Worm (Caenorhabditis elegans) whole organism, L1 larva: ENCODE results near the gene nspb-9.

Source experiments
- C04F5.9 ChIP-seq: sonication (generic microtip); optimal IDR thresholded peaks from 2 replicates; lab custom pipeline; 2016; ENCODE audit warnings: missing genetic modification characterization, missing compliant biosample characterization
- C16A3.4 ChIP-seq: fragments of 150-350 bp; optimal IDR thresholded peaks from 2 replicates; lab custom pipeline; 2014; ENCODE audit warnings: missing biosample characterization, missing genetic modification characterization
- F16B12.6 ChIP-seq: fragments of 150-350 bp; optimal IDR thresholded peaks from 2 replicates; lab custom pipeline; 2014; ENCODE audit warnings: missing biosample characterization, missing genetic modification characterization
- alr-1 ChIP-seq: fragments of 200-800 bp; sonication (Bioruptor generic); optimal IDR thresholded peaks from 2 replicates; lab custom pipeline; 2018; ENCODE audit warnings: borderline replicate concordance, mild to moderate bottlenecking, missing genetic modification characterization, missing compliant biosample characterization
- ama-1 ChIP-seq: fragments of 150-350 bp; optimal IDR thresholded peaks from 2 replicates; lab custom pipeline; 2014
- blmp-1 ChIP-seq: fragments of 150-350 bp; optimal IDR thresholded peaks from 2 replicates; lab custom pipeline; 2014; ENCODE audit warnings: missing biosample characterization, missing genetic modification characterization
- ceh-8 ChIP-seq: fragments of 200-800 bp; sonication (Bioruptor generic); optimal IDR thresholded peaks from 2 replicates; lab custom pipeline; 2018; ENCODE audit warnings: mild to moderate bottlenecking, missing genetic modification characterization, moderate library complexity, missing compliant biosample characterization
- ces-1 ChIP-seq: fragments of 150-350 bp; optimal IDR thresholded peaks from 2 replicates; lab custom pipeline; 2014; ENCODE audit warnings: missing biosample characterization, missing genetic modification reagents, missing genetic modification characterization
- dpl-1 ChIP-seq, 3 experiments: fragments of 150-350 bp in 2 of 3; sonication (generic microtip) in 1 of 3; optimal IDR thresholded peaks; 2 replicates each; lab custom pipeline; 2014 to 2017; ENCODE audit warnings: missing biosample characterization in 3 of 3, missing genetic modification characterization in 3 of 3, missing genetic modification reagents in 3 of 3
- efl-1 ChIP-seq, 4 experiments: fragments of 150-350 bp; optimal IDR thresholded peaks in 3 of 4; peaks in 1 of 4; 1 replicate in 1 of 4; 2 replicates in 3 of 4; lab custom pipeline; 2014; ENCODE audit warnings: missing biosample characterization in 2 of 4, missing genetic modification characterization in 2 of 4, missing genetic modification reagents in 2 of 4
- efl-3 ChIP-seq: fragments of 200-800 bp; sonication (Bioruptor generic); optimal IDR thresholded peaks from 2 replicates; lab custom pipeline; 2018; ENCODE audit warnings: mild to moderate bottlenecking, missing genetic modification characterization, missing compliant biosample characterization
- elt-3 ChIP-seq, 6 experiments: fragments of 150-350 bp in 1 of 6; sonication (generic microtip); optimal IDR thresholded peaks; 2 replicates each; lab custom pipeline; 2017 to 2018; ENCODE audit warnings: missing biosample characterization in 6 of 6, missing genetic modification characterization in 6 of 6, inconsistent platforms in 1 of 6
- fkh-10 ChIP-seq: sonication (generic microtip); optimal IDR thresholded peaks from 2 replicates; lab custom pipeline; 2017; ENCODE audit warnings: missing biosample characterization, missing genetic modification reagents, missing genetic modification characterization
- fkh-8 ChIP-seq: sonication (generic microtip); optimal IDR thresholded peaks from 2 replicates; lab custom pipeline; 2016; ENCODE audit warnings: mild to moderate bottlenecking, missing genetic modification characterization, missing compliant biosample characterization
- lin-14 ChIP-seq: fragments of 200-800 bp; sonication (Bioruptor generic); optimal IDR thresholded peaks from 2 replicates; lab custom pipeline; 2018; ENCODE audit warnings: mild to moderate bottlenecking, missing genetic modification characterization, moderate library complexity, missing compliant biosample characterization
- lsy-2 ChIP-seq, 2 experiments: fragments of 150-350 bp; optimal IDR thresholded peaks; 2 replicates each; lab custom pipeline; 2014; ENCODE audit warnings: missing biosample characterization in 2 of 2, missing genetic modification characterization in 2 of 2
- nhr-11 ChIP-seq: fragments of 150-350 bp; optimal IDR thresholded peaks from 2 replicates; lab custom pipeline; 2014; ENCODE audit warnings: missing biosample characterization, missing genetic modification characterization
- nhr-12 ChIP-seq: sonication (generic microtip); optimal IDR thresholded peaks from 2 replicates; lab custom pipeline; 2017; ENCODE audit warnings: missing biosample characterization, missing genetic modification characterization
- nhr-28 ChIP-seq: fragments of 150-350 bp; optimal IDR thresholded peaks from 2 replicates; lab custom pipeline; 2014; ENCODE audit warnings: missing biosample characterization, missing genetic modification characterization
- nhr-47 ChIP-seq: sonication (generic microtip); optimal IDR thresholded peaks from 2 replicates; lab custom pipeline; 2016; ENCODE audit warnings: mild to moderate bottlenecking, missing genetic modification characterization, moderate library complexity, missing compliant biosample characterization
- nhr-85 ChIP-seq: sonication (generic microtip); peaks from one replicate; lab custom pipeline; 2016; ENCODE audit warnings: missing genetic modification characterization, inconsistent platforms, missing compliant biosample characterization
- pag-3 ChIP-seq: sonication (generic microtip); optimal IDR thresholded peaks from 2 replicates; lab custom pipeline; 2017; ENCODE audit warnings: missing genetic modification characterization, mild to moderate bottlenecking, missing compliant biosample characterization, antibody characterized with exemption, borderline replicate concordance; ENCODE audit not compliant: insufficient read depth
- skn-1 ChIP-seq: fragments of 150-350 bp; optimal IDR thresholded peaks from 2 replicates; lab custom pipeline; 2014; ENCODE audit warnings: missing biosample characterization, missing genetic modification characterization
- sptf-1 ChIP-seq: fragments of 150-350 bp; optimal IDR thresholded peaks from 2 replicates; lab custom pipeline; 2014; ENCODE audit warnings: missing biosample characterization, missing genetic modification characterization
- unc-62 ChIP-seq: fragments of 150-350 bp; optimal IDR thresholded peaks from 2 replicates; lab custom pipeline; 2014; ENCODE audit warnings: missing biosample characterization, missing genetic modification reagents, missing genetic modification characterization
- xbp-1 ChIP-seq: sonication (generic microtip); optimal IDR thresholded peaks from 2 replicates; lab custom pipeline; 2016; ENCODE audit warnings: missing genetic modification characterization, missing compliant biosample characterization

The nspb-9 gene

ce11 chrII:14619806-14620205 lies 39.1 kb downstream of the nspb-9 start:
- TF ChIP-seq elt-3 (tag; optimal IDR thresholded peaks at IDR 0.05; lab: Kevin White, UChicago): peak in 1 of 6 experiments; percentile 13
- peak; percentile 50 for TF ChIP-seq nhr-85 (tag; lab: Kevin White, UChicago)
- TF ChIP-seq ama-1 (lab: Kevin White, UChicago): no peak

- no peak for TF ChIP-seq efl-1 (optimal IDR thresholded peaks at IDR 0.05; lab: Kevin White, UChicago)
- TF ChIP-seq efl-1 (GFP tag; optimal IDR thresholded peaks at IDR 0.05 in 1 of 2; lab: Kevin White, UChicago): no peak
- no peak for TF ChIP-seq alr-1 (tag; lab: Kevin White, UChicago)
- no peak for TF ChIP-seq C04F5.9 (tag; lab: Kevin White, UChicago)
- TF ChIP-seq dpl-1 (GFP tag; optimal IDR thresholded peaks at IDR 0.05; lab: Kevin White, UChicago): no peak
- TF ChIP-seq F16B12.6 (tag; lab: Kevin White, UChicago): no peak
- TF ChIP-seq lin-14 (GFP tag; lab: Kevin White, UChicago): no peak
- TF ChIP-seq skn-1 (tag; lab: Kevin White, UChicago): no peak
- no peak for TF ChIP-seq ama-1 (lab: Kevin White, UChicago)
- TF ChIP-seq efl-3 (GFP tag; lab: Kevin White, UChicago): no peak
- TF ChIP-seq pag-3: no peak
- TF ChIP-seq C16A3.4: no peak
- no peak for TF ChIP-seq ces-1 (GFP tag; lab: Kevin White, UChicago)
Measured at ce11 chrII:14620730-14621129, 40.1 kb downstream of the nspb-9 start.

ce11 chrII:14622758-14623157 lies 42.1 kb downstream of the nspb-9 start, which contains the start of gene mltn-10:
Gene mltn-10, plus strand, starts transcription at chrII:14623058.
- TF ChIP-seq lsy-2 (tag; optimal IDR thresholded peaks at IDR 0.05; lab: Kevin White, UChicago): no peak
- no peak for TF ChIP-seq xbp-1 (tag; lab: Kevin White, UChicago)
- TF ChIP-seq nhr-11 (tag; lab: Kevin White, UChicago): no peak
- TF ChIP-seq fkh-8 (tag; lab: Kevin White, UChicago): no peak
- TF ChIP-seq fkh-10 (GFP tag; lab: Kevin White, UChicago): no peak
- TF ChIP-seq efl-3 (GFP tag; lab: Kevin White, UChicago): no peak
- no peak for TF ChIP-seq nhr-28
- no peak for TF ChIP-seq ceh-8 (GFP tag; lab: Kevin White, UChicago)
- no peak for TF ChIP-seq nhr-47 (tag; lab: Kevin White, UChicago)
- TF ChIP-seq unc-62 (GFP tag; lab: Kevin White, UChicago): no peak
- TF ChIP-seq, all 84 proteins: peak for 0

ce11 chrII:14626883-14627282 lies 46.2 kb downstream of the nspb-9 start:
- TF ChIP-seq blmp-1 (peak; percentile 97), nhr-12 (tag; lab: Kevin White, UChicago) (no peak)

ce11 chrII:14627330-14627729 lies 46.7 kb downstream of the nspb-9 start, which contains the start of gene tag-297:
Gene tag-297, plus strand, starts transcription at chrII:14627630.
- no peak for TF ChIP-seq sptf-1
